Fruit fly (Drosophila melanogaster): Measurements from ENCODE around the gene Sgs4.

Sgs4 gene

dm6 chrX:3205887-3206794, 43.7 kb upstream of the Sgs4 start (continued):
- TF ChIP-seq NK7.1 (GFP tag; optimal IDR thresholded peaks at IDR 0.05) (peak; percentile 54), sug (tag; optimal IDR thresholded peaks at IDR 0.05) (no peak), CG34376 (GFP tag; optimal IDR thresholded peaks at IDR 0.05) (peak; percentile 41), fd96Cb (tag; optimal IDR thresholded peaks at IDR 0.05) (peak; percentile 47), HmgD (GFP tag; optimal IDR thresholded peaks at IDR 0.05) (peak; percentile 19), NC2β (GFP tag; optimal IDR thresholded peaks at IDR 0.05) (peak; percentile 56), CoRest (tag; optimal IDR thresholded peaks at IDR 0.05) (peak; percentile 41), mirr (GFP tag; optimal IDR thresholded peaks at IDR 0.05) (peak; percentile 3), Vsx1 (GFP tag; optimal IDR thresholded peaks at IDR 0.05) (no peak), Lhr (GFP tag; optimal IDR thresholded peaks at IDR 0.05) (no peak), ewg (GFP tag; optimal IDR thresholded peaks at IDR 0.05) (peak; percentile 85), D19A (tag; optimal IDR thresholded peaks at IDR 0.05) (peak; percentile 11), Lpt (GFP tag; optimal IDR thresholded peaks at IDR 0.05) (no peak), Camta (GFP tag; optimal IDR thresholded peaks at IDR 0.05) (peak; percentile 29), CG3065 (GFP tag; optimal IDR thresholded peaks at IDR 0.05) (no peak), CG33557 (GFP tag; optimal IDR thresholded peaks at IDR 0.05) (no peak), CG8478 (optimal IDR thresholded peaks at IDR 0.05) (no peak), CG32767 (GFP tag; IDR thresholded peaks at IDR 0.05) (no peak), HmgZ (tag; optimal IDR thresholded peaks at IDR 0.05) (no peak), H2.0 (GFP tag; IDR thresholded peaks at IDR 0.05) (peak; percentile 51), CG34422 (GFP tag; IDR thresholded peaks at IDR 0.05) (peak; percentile 62; the same call in 2 of the 3 replicates), dan (GFP tag; IDR thresholded peaks at IDR 0.05) (no peak), da (GFP tag; optimal IDR thresholded peaks at IDR 0.05) (no peak), Rfx (GFP tag; IDR thresholded peaks at IDR 0.05) (peak; percentile 82), Kr (GFP tag; optimal IDR thresholded peaks at IDR 0.05) (no peak), prd (optimal IDR thresholded peaks at IDR 0.05) (no peak), prd (GFP tag; IDR thresholded peaks at IDR 0.05) (peak; percentile 68), grn (GFP tag; optimal IDR thresholded peaks at IDR 0.05) (no peak), CG6854 (GFP tag; optimal IDR thresholded peaks at IDR 0.05) (no peak), CG12659 (GFP tag; optimal IDR thresholded peaks at IDR 0.05) (peak; percentile 45), ac (GFP tag; optimal IDR thresholded peaks at IDR 0.05) (no peak), grau (tag; optimal IDR thresholded peaks at IDR 0.05) (peak; percentile 43), gem (tag; optimal IDR thresholded peaks at IDR 0.05) (peak; percentile 62), dati (GFP tag; IDR thresholded peaks at IDR 0.05) (peak; percentile 63), esg (GFP tag; conservative IDR thresholded peaks at IDR 0.05) (peak; percentile 68), Dfd (GFP tag; optimal IDR thresholded peaks at IDR 0.05) (no peak), CG6175 (GFP tag; IDR thresholded peaks at IDR 0.05) (no peak), onecut (GFP tag; IDR thresholded peaks at IDR 0.05) (peak; percentile 79), CG10543 (GFP tag; optimal IDR thresholded peaks at IDR 0.05) (peak; percentile 23), CTCF (GFP tag; optimal IDR thresholded peaks at IDR 0.05) (no peak), CG18011 (GFP tag; optimal IDR thresholded peaks at IDR 0.05) (peak; percentile 32), tap (tag; optimal IDR thresholded peaks at IDR 0.05) (peak; percentile 19), shn (GFP tag; optimal IDR thresholded peaks at IDR 0.05) (peak; percentile 61), sob (GFP tag; IDR thresholded peaks at IDR 0.05) (peak; percentile 76), D19B (GFP tag; optimal IDR thresholded peaks at IDR 0.05) (peak; percentile 37), CG7271 (tag; optimal IDR thresholded peaks at IDR 0.05) (no peak), bcd (GFP tag; optimal IDR thresholded peaks at IDR 0.05) (peak; percentile 45), CG3407 (GFP tag; optimal IDR thresholded peaks at IDR 0.05) (peak; percentile 7), CG6813 (GFP tag; optimal IDR thresholded peaks at IDR 0.05) (peak; percentile 79), CG7556 (GFP tag; optimal IDR thresholded peaks at IDR 0.05) (peak; percentile 82)

Measured in whole organism, embryonic.